Fruit fly (Drosophila melanogaster) whole organism, embryonic: Measurements from ENCODE around the gene CG10584.
A peak's percentile ranks its signal among the peaks of the same experiment; 100 is the strongest.

Experiments
- Antp ChIP-seq: fragments of 200-800 bp; sonication (Bioruptor generic); optimal IDR thresholded peaks from 3 replicates; lab custom pipeline; 2016; ENCODE audit warnings: missing biosample characterization, missing genetic modification characterization
- Bdp1 ChIP-seq: fragments of 200-800 bp; sonication (Bioruptor generic); optimal IDR thresholded peaks from 3 replicates; lab custom pipeline; 2016; ENCODE audit warnings: missing biosample characterization, missing genetic modification characterization
- C15 ChIP-seq: fragments of 200-800 bp; sonication (Bioruptor generic); IDR thresholded peaks from 3 replicates; pipeline ENCODE4 v1.3.6; 2022; ENCODE audit warnings: missing biosample characterization, missing genetic modification characterization
- CG16813 ChIP-seq: fragments of 200-800 bp; sonication (Bioruptor generic); IDR thresholded peaks from 3 replicates; pipeline ENCODE4 v1.3.6; 2022; ENCODE audit warnings: missing biosample characterization, missing genetic modification characterization; ENCODE audit not compliant: partially characterized antibody
- CG17328 ChIP-seq: fragments of 200-800 bp; sonication (Bioruptor generic); IDR thresholded peaks from 2 replicates; pipeline ENCODE4 v1.3.6; 2022; ENCODE audit warnings: missing biosample characterization, missing genetic modification characterization
- CG17612 ChIP-seq: fragments of 200-800 bp; sonication (Bioruptor generic); IDR thresholded peaks from 2 replicates; pipeline ENCODE4 v1.3.6; 2022; ENCODE audit warnings: missing biosample characterization, missing genetic modification characterization
- CG1832 ChIP-seq: fragments of 200-800 bp; sonication (Bioruptor generic); optimal IDR thresholded peaks from 2 replicates; lab custom pipeline; 2017; ENCODE audit warnings: missing biosample characterization, mild to moderate bottlenecking, missing genetic modification characterization, inconsistent platforms
- CG30403 ChIP-seq: fragments of 200-800 bp; sonication (Bioruptor generic); optimal IDR thresholded peaks from 3 replicates; lab custom pipeline; 2016; ENCODE audit warnings: missing biosample characterization, missing genetic modification characterization
- CG3065 ChIP-seq: fragments of 200-800 bp; sonication (Bioruptor generic); optimal IDR thresholded peaks from 2 replicates; lab custom pipeline; 2016; ENCODE audit warnings: missing biosample characterization, missing genetic modification characterization
- CG32532 ChIP-seq: fragments of 200-800 bp; sonication (Bioruptor generic); IDR thresholded peaks from 2 replicates; pipeline ENCODE4 v1.3.6; 2022; ENCODE audit warnings: missing biosample characterization, missing genetic modification characterization
- CG3281 ChIP-seq: fragments of 200-800 bp; sonication (Bioruptor generic); optimal IDR thresholded peaks from 3 replicates; lab custom pipeline; 2017; ENCODE audit warnings: missing biosample characterization, mild to moderate bottlenecking, missing genetic modification characterization
- CG3726 ChIP-seq: fragments of 200-800 bp; sonication (Bioruptor generic); IDR thresholded peaks from 3 replicates; pipeline ENCODE4, ENCODE4 v1.3.6; 2022; ENCODE audit warnings: missing biosample characterization, missing genetic modification characterization
- CG3995 ChIP-seq: fragments of 200-800 bp; sonication (Bioruptor generic); optimal IDR thresholded peaks from 3 replicates; lab custom pipeline; 2016; ENCODE audit warnings: missing biosample characterization, missing genetic modification characterization
- CG42726 ChIP-seq: fragments of 200-800 bp; sonication (Bioruptor generic); IDR thresholded peaks from 2 replicates; pipeline ENCODE4 v1.3.6; 2022; ENCODE audit warnings: missing biosample characterization, missing genetic modification characterization; ENCODE audit not compliant: partially characterized antibody
- CG6175 ChIP-seq: fragments of 200-800 bp; sonication (Bioruptor generic); IDR thresholded peaks from 3 replicates; pipeline ENCODE4 v1.3.6; 2022; ENCODE audit warnings: missing biosample characterization, missing genetic modification characterization
- CG6765 ChIP-seq: fragments of 200-800 bp; sonication (Bioruptor generic); optimal IDR thresholded peaks from 3 replicates; lab custom pipeline; 2017; ENCODE audit warnings: missing biosample characterization, mild to moderate bottlenecking, missing genetic modification characterization
- CG7745 ChIP-seq: fragments of 200-800 bp; sonication (Bioruptor generic); optimal IDR thresholded peaks from 2 replicates; lab custom pipeline; 2018; ENCODE audit warnings: missing biosample characterization, mild to moderate bottlenecking, missing genetic modification characterization, moderate library complexity
- CG7963 ChIP-seq: fragments of 200-800 bp; sonication (Bioruptor generic); IDR thresholded peaks from 3 replicates; pipeline ENCODE4 v1.3.6; 2022; ENCODE audit warnings: missing biosample characterization, missing genetic modification characterization; ENCODE audit not compliant: partially characterized antibody
- CG8089 ChIP-seq: fragments of 200-800 bp; sonication (Bioruptor generic); optimal IDR thresholded peaks from 3 replicates; lab custom pipeline; 2016; ENCODE audit warnings: missing biosample characterization, missing genetic modification characterization
- D ChIP-seq, 2 experiments: fragments of 200-800 bp in 1 of 2; fragments of >200 bp in 1 of 2; sonication (Bioruptor generic) in 1 of 2; optimal IDR thresholded peaks; 2 replicates in 1 of 2; 3 replicates in 1 of 2; lab custom pipeline; 2017; ENCODE audit warnings: mild to moderate bottlenecking in 1 of 2, missing biosample characterization in 1 of 2, missing genetic modification characterization in 1 of 2, missing genetic modification reagents in 1 of 2
- Deaf1 ChIP-seq: fragments of 200-800 bp; optimal IDR thresholded peaks from 3 replicates; lab custom pipeline; 2019; ENCODE audit warnings: missing biosample characterization, mild to moderate bottlenecking, missing genetic modification characterization, moderate library complexity
- Dfd ChIP-seq, 2 experiments: fragments of >200 bp; optimal IDR thresholded peaks; 2 replicates each; lab custom pipeline; 2017; ENCODE audit warnings: missing biosample characterization in 2 of 2, missing genetic modification characterization in 2 of 2
- E2f2 ChIP-seq: fragments of 200-800 bp; sonication (Bioruptor generic); IDR thresholded peaks from 2 replicates; pipeline ENCODE4 v1.3.6; 2022; ENCODE audit warnings: missing biosample characterization, missing genetic modification characterization
- HLHmδ ChIP-seq: fragments of 200-800 bp; sonication (Bioruptor generic); optimal IDR thresholded peaks from 2 replicates; lab custom pipeline; 2018; ENCODE audit warnings: missing biosample characterization, mild to moderate bottlenecking, missing genetic modification characterization, moderate library complexity
- Hmx ChIP-seq: fragments of 200-800 bp; sonication (Bioruptor generic); optimal IDR thresholded peaks from 2 replicates; lab custom pipeline; 2016; ENCODE audit warnings: missing biosample characterization, missing genetic modification characterization
- Hr78 ChIP-seq, 2 experiments: fragments of 200-800 bp in 1 of 2; fragments of >200 bp in 1 of 2; sonication (Bioruptor generic) in 1 of 2; optimal IDR thresholded peaks; 2 replicates each; lab custom pipeline; 2017 to 2019; ENCODE audit warnings: missing biosample characterization in 2 of 2, missing genetic modification characterization in 2 of 2, mild to moderate bottlenecking in 1 of 2, moderate library complexity in 1 of 2
- Lpt ChIP-seq: fragments of >200 bp; optimal IDR thresholded peaks from 2 replicates; lab custom pipeline; 2018; ENCODE audit warnings: missing biosample characterization, missing genetic modification characterization
- MBD-R2 ChIP-seq: fragments of 200-800 bp; sonication (Bioruptor generic); IDR thresholded peaks from 2 replicates; pipeline ENCODE4 v1.3.6; 2022; ENCODE audit warnings: missing biosample characterization, missing genetic modification characterization
- MESR4 ChIP-seq: fragments of 200-800 bp; sonication (Bioruptor generic); optimal IDR thresholded peaks from 2 replicates; lab custom pipeline; 2018; ENCODE audit warnings: missing biosample characterization, mild to moderate bottlenecking, missing genetic modification characterization, moderate library complexity
- Myb ChIP-seq: fragments of 200-800 bp; sonication (Bioruptor generic); optimal IDR thresholded peaks from 2 replicates; lab custom pipeline; 2016; ENCODE audit warnings: missing biosample characterization, missing genetic modification characterization
- Nf-YA ChIP-seq: fragments of 200-800 bp; sonication (Bioruptor generic); IDR thresholded peaks from 2 replicates; pipeline ENCODE4 v1.3.6; 2022; ENCODE audit warnings: missing biosample characterization, missing genetic modification characterization
- Ptx1 ChIP-seq: fragments of 200-800 bp; sonication (Bioruptor generic); IDR thresholded peaks from 2 replicates; pipeline ENCODE4 v1.3.6; 2022; ENCODE audit warnings: missing biosample characterization, missing genetic modification characterization
- Scr ChIP-seq: fragments of 200-800 bp; sonication (Bioruptor generic); IDR thresholded peaks from 2 replicates; pipeline ENCODE4 v1.3.6; 2022; ENCODE audit warnings: missing biosample characterization, missing genetic modification characterization; ENCODE audit not compliant: partially characterized antibody
- abd-A ChIP-seq: fragments of 200-800 bp; sonication (Bioruptor generic); optimal IDR thresholded peaks from 3 replicates; lab custom pipeline; 2019; ENCODE audit warnings: missing biosample characterization, mild to moderate bottlenecking, missing genetic modification characterization, moderate library complexity
- bigmax ChIP-seq: fragments of 200-800 bp; sonication (Bioruptor generic); optimal IDR thresholded peaks from 2 replicates; lab custom pipeline; 2018; ENCODE audit warnings: missing biosample characterization, mild to moderate bottlenecking, missing genetic modification characterization
- cad ChIP-seq: fragments of >200 bp; optimal IDR thresholded peaks from 2 replicates; lab custom pipeline; 2017; ENCODE audit warnings: missing biosample characterization, missing genetic modification characterization
- crol ChIP-seq: fragments of 200-800 bp; sonication (Bioruptor generic); IDR thresholded peaks from 2 replicates; pipeline ENCODE4 v1.3.6; 2022; ENCODE audit warnings: missing biosample characterization, missing genetic modification characterization
- danr ChIP-seq: fragments of 200-800 bp; sonication (Bioruptor generic); IDR thresholded peaks from 2 replicates; pipeline ENCODE4 v1.3.6; 2022; ENCODE audit warnings: missing biosample characterization, missing genetic modification characterization
- fd64A ChIP-seq: fragments of 200-800 bp; sonication (Bioruptor generic); optimal IDR thresholded peaks from 3 replicates; lab custom pipeline; 2018; ENCODE audit warnings: missing biosample characterization, mild to moderate bottlenecking, missing genetic modification characterization
- ftz-f1 ChIP-seq: fragments of 200-800 bp; sonication (Bioruptor generic); optimal IDR thresholded peaks from 2 replicates; lab custom pipeline; 2016; ENCODE audit warnings: missing biosample characterization, missing genetic modification characterization
- grn ChIP-seq: fragments of 200-800 bp; sonication (Bioruptor generic); optimal IDR thresholded peaks from 3 replicates; lab custom pipeline; 2017; ENCODE audit warnings: missing biosample characterization, missing genetic modification characterization
- ind ChIP-seq: fragments of 200-800 bp; sonication (Bioruptor generic); optimal IDR thresholded peaks from 3 replicates; lab custom pipeline; 2016; ENCODE audit warnings: missing biosample characterization, missing genetic modification characterization
- kah ChIP-seq: fragments of 200-800 bp; sonication (Bioruptor generic); optimal IDR thresholded peaks from 2 replicates; lab custom pipeline; 2018; ENCODE audit warnings: missing biosample characterization, mild to moderate bottlenecking, missing genetic modification characterization
- maf-S ChIP-seq: fragments of 200-800 bp; sonication (Bioruptor generic); optimal IDR thresholded peaks from 2 replicates; lab custom pipeline; 2016; ENCODE audit warnings: missing biosample characterization, missing genetic modification characterization
- oc ChIP-seq: fragments of 200-800 bp; sonication (Bioruptor generic); optimal IDR thresholded peaks from 2 replicates; lab custom pipeline; 2018; ENCODE audit warnings: missing biosample characterization, mild to moderate bottlenecking, missing genetic modification characterization, moderate library complexity
- ranshi ChIP-seq: fragments of 200-800 bp; sonication (Bioruptor generic); IDR thresholded peaks from 2 replicates; pipeline ENCODE4 v1.3.6; 2022; ENCODE audit warnings: missing biosample characterization, missing genetic modification characterization
- salm ChIP-seq: fragments of 200-800 bp; sonication (Bioruptor generic); optimal IDR thresholded peaks from 2 replicates; lab custom pipeline; 2018; ENCODE audit warnings: missing biosample characterization, mild to moderate bottlenecking, missing genetic modification characterization
- stwl ChIP-seq: fragments of 200-800 bp; sonication (Bioruptor generic); optimal IDR thresholded peaks from 3 replicates; lab custom pipeline; 2018; ENCODE audit warnings: missing biosample characterization, mild to moderate bottlenecking, missing genetic modification characterization, moderate library complexity
- trem ChIP-seq: fragments of 200-800 bp; optimal IDR thresholded peaks from 3 replicates; lab custom pipeline; 2019; ENCODE audit warnings: missing biosample characterization, mild to moderate bottlenecking, missing genetic modification characterization, moderate library complexity
- tup ChIP-seq: fragments of 200-800 bp; sonication (Bioruptor generic); optimal IDR thresholded peaks from 2 replicates; lab custom pipeline; 2016; ENCODE audit warnings: missing biosample characterization, mild to moderate bottlenecking, missing genetic modification characterization, moderate library complexity
- unpg ChIP-seq: fragments of 200-800 bp; sonication (Bioruptor generic); optimal IDR thresholded peaks from 3 replicates; lab custom pipeline; 2018; ENCODE audit warnings: missing biosample characterization, mild to moderate bottlenecking, missing genetic modification characterization, moderate library complexity

The CG10584 gene

DNA sequence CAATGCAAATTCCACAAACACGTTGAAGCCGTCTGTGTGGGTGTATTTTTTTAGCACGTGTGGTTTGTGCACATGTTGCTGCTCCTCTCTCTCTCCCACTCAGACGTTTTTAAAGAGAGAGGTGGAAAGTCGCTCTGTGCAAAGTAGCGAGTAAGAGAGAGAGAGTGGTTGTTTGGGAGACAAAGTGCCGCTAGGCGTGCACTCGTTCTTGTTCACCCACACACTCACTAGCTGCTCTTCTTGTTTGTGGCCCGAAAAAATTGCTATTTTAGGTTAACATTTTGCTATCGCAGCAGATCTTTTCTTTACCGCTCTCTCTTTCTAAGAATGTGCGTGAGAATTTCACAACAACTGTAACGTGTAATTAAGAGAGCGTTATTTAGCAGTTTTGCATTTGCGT, 22.3 kb downstream of the CG10584 start (continued):
- 0 out of 2 replicates have a peak, but pooled peaks have one; percentile 16 for TF ChIP-seq crol (GFP tag; lab: Robert Waterston, UW)
- TF ChIP-seq abd-A (tag; lab: Kevin White, UChicago) = no peak
- TF ChIP-seq CG30403 (GFP tag; lab: Kevin White, UChicago) = no peak
- no peak for TF ChIP-seq Hmx
- no peak for TF ChIP-seq MESR4 (GFP tag; lab: Kevin White, UChicago)
- TF ChIP-seq maf-S (GFP tag; lab: Kevin White, UChicago) = no peak
- no peak for TF ChIP-seq Hr78 (GFP tag; optimal IDR thresholded peaks at IDR 0.05; lab: Kevin White, UChicago)
- TF ChIP-seq Lpt (GFP tag; lab: Kevin White, UChicago) = no peak
- TF ChIP-seq Ptx1 (GFP tag; lab: Robert Waterston, UW) = no peak
- no peak for TF ChIP-seq ranshi (GFP tag; lab: Robert Waterston, UW)
- no peak for TF ChIP-seq Deaf1 (tag; lab: Kevin White, UChicago)
- TF ChIP-seq fd64A (GFP tag; lab: Kevin White, UChicago) = no peak
- TF ChIP-seq CG8089 (GFP tag; lab: Kevin White, UChicago) = no peak
- TF ChIP-seq Dfd (GFP tag; optimal IDR thresholded peaks at IDR 0.05; lab: Kevin White, UChicago) = no peak
- no peak for TF ChIP-seq oc
- no peak for TF ChIP-seq CG3995 (GFP tag; lab: Kevin White, UChicago)
- TF ChIP-seq grn (GFP tag; lab: Kevin White, UChicago) = peak; percentile 89
- TF ChIP-seq E2f2 (GFP tag; lab: Robert Waterston, UW) = no peak
- no peak for TF ChIP-seq CG42726
- TF ChIP-seq C15 (GFP tag; lab: Robert Waterston, UW) = no peak
- TF ChIP-seq CG6765 (GFP tag; lab: Kevin White, UChicago) = no peak
- no peak for TF ChIP-seq CG3065 (GFP tag; lab: Kevin White, UChicago)
- TF ChIP-seq ind (GFP tag; lab: Kevin White, UChicago) = no peak
- TF ChIP-seq Nf-YA (GFP tag; lab: Robert Waterston, UW) = no peak
- TF ChIP-seq CG32532 = peak; percentile 42; the same call in 1 of the 2 replicates
- TF ChIP-seq kah = peak; percentile 38
- peak; percentile 20; the same call in 1 of the 2 replicates for TF ChIP-seq Scr (GFP tag; lab: Robert Waterston, UW)
- TF ChIP-seq CG3281 (GFP tag; lab: Kevin White, UChicago) = no peak
- TF ChIP-seq ftz-f1 (GFP tag; lab: Kevin White, UChicago) = peak; percentile 6
- TF ChIP-seq MBD-R2 (GFP tag; lab: Robert Waterston, UW) = 0 out of 2 replicates have a peak, but pooled peaks have one; percentile 9
- no peak for TF ChIP-seq stwl
- TF ChIP-seq CG16813 = peak; percentile 38; the same call in 1 of the 3 replicates
- TF ChIP-seq Bdp1 (GFP tag; lab: Kevin White, UChicago) = no peak
- TF ChIP-seq trem (tag; lab: Kevin White, UChicago) = no peak
- TF ChIP-seq CG7963 (GFP tag; lab: Robert Waterston, UW) = no peak
- TF ChIP-seq danr = no peak
- no peak for TF ChIP-seq CG3726 (GFP tag; lab: Robert Waterston, UW)
- no peak for TF ChIP-seq Antp
- no peak for TF ChIP-seq salm (tag; lab: Kevin White, UChicago)
- no peak for TF ChIP-seq CG17328 (GFP tag; lab: Robert Waterston, UW)
- no peak for TF ChIP-seq unpg (GFP tag; lab: Kevin White, UChicago)
- no peak for TF ChIP-seq Myb (GFP tag; lab: Kevin White, UChicago)
- TF ChIP-seq D (optimal IDR thresholded peaks at IDR 0.05; lab: Kevin White, UChicago) = peak; percentile 20
- TF ChIP-seq D (GFP tag; optimal IDR thresholded peaks at IDR 0.05; lab: Kevin White, UChicago) = no peak
- peak; percentile 87 for TF ChIP-seq bigmax (GFP tag; lab: Kevin White, UChicago)
- TF ChIP-seq cad = no peak
- no peak for TF ChIP-seq CG7745
- TF ChIP-seq HLHmδ (GFP tag; lab: Kevin White, UChicago) = peak; percentile 70
- no peak for TF ChIP-seq tup (GFP tag; lab: Kevin White, UChicago)
- TF ChIP-seq CG17612 = no peak
- TF ChIP-seq CG1832 (GFP tag; lab: Kevin White, UChicago) = peak; percentile 26
- no peak for TF ChIP-seq CG6175
